Fruit fly (Drosophila melanogaster): ENCODE measurements around the gene mri.

Gene mri

dm6 chr3L:211200-211599 lies 11.2 kb downstream of the mri start, which contains the start of gene Prp4k (continued):
- TF ChIP-seq Atf6 (GFP tag; IDR thresholded peaks at IDR 0.05): no peak
- TF ChIP-seq CG17385 (GFP tag; optimal IDR thresholded peaks at IDR 0.05): peak; percentile 92
- TF ChIP-seq dmrt11E (tag; optimal IDR thresholded peaks at IDR 0.05): no peak
- TF ChIP-seq MESR4 (GFP tag; optimal IDR thresholded peaks at IDR 0.05): peak; percentile 97
- TF ChIP-seq CG10267 (tag; optimal IDR thresholded peaks at IDR 0.05): peak; percentile 4
- TF ChIP-seq tx (GFP tag; optimal IDR thresholded peaks at IDR 0.05): no peak
- TF ChIP-seq Dll (GFP tag; IDR thresholded peaks at IDR 0.05; ENCODE audit: partially characterized antibody): 0 out of 4 replicates have a peak, but pooled peaks have one; percentile 33
- peak; percentile 50 for TF ChIP-seq pzg (GFP tag; optimal IDR thresholded peaks at IDR 0.05)
- TF ChIP-seq fd96Cb (tag; optimal IDR thresholded peaks at IDR 0.05): no peak
- TF ChIP-seq CG17359 (tag; optimal IDR thresholded peaks at IDR 0.05): no peak
- TF ChIP-seq CTCF (GFP tag; optimal IDR thresholded peaks at IDR 0.05): peak; percentile 0
- TF ChIP-seq CG14710 (tag; optimal IDR thresholded peaks at IDR 0.05): peak; percentile 37
- TF ChIP-seq Stat92E (GFP tag; optimal IDR thresholded peaks at IDR 0.05): peak in 1 of 3 experiments; percentile 33
- TF ChIP-seq CG13894 (tag; optimal IDR thresholded peaks at IDR 0.05): no peak
- TF ChIP-seq CG30020 (tag; optimal IDR thresholded peaks at IDR 0.05): peak; percentile 4
- no peak for TF ChIP-seq Taf1 (GFP tag; IDR thresholded peaks at IDR 0.05)
- TF ChIP-seq grn (GFP tag; optimal IDR thresholded peaks at IDR 0.05): no peak
- peak; percentile 56 for TF ChIP-seq bigmax (GFP tag; optimal IDR thresholded peaks at IDR 0.05)
- no peak for TF ChIP-seq CG9817 (tag; optimal IDR thresholded peaks at IDR 0.05)
- peak; percentile 19 for TF ChIP-seq CG17829 (tag; optimal IDR thresholded peaks at IDR 0.05)
- no peak for TF ChIP-seq Tbp (GFP tag; optimal IDR thresholded peaks at IDR 0.05)
- TF ChIP-seq gfzf (GFP tag; optimal IDR thresholded peaks at IDR 0.05): peak; percentile 67
- no peak for TF ChIP-seq CG4282 (GFP tag; optimal IDR thresholded peaks at IDR 0.05)
- no peak for TF ChIP-seq toy (GFP tag; IDR thresholded peaks at IDR 0.05)
- peak; percentile 4 for TF ChIP-seq Dp (GFP tag; optimal IDR thresholded peaks at IDR 0.05)
- TF ChIP-seq CG6854 (GFP tag; optimal IDR thresholded peaks at IDR 0.05): no peak
- peak; percentile 39 for TF ChIP-seq CG15514 (GFP tag; optimal IDR thresholded peaks at IDR 0.05)
- no peak for TF ChIP-seq Nf-YA (GFP tag; IDR thresholded peaks at IDR 0.05)
- TF ChIP-seq Deaf1 (tag; optimal IDR thresholded peaks at IDR 0.05): peak; percentile 58
- TF ChIP-seq ham (GFP tag; IDR thresholded peaks at IDR 0.05): no peak
- no peak for TF ChIP-seq CG18011 (GFP tag; optimal IDR thresholded peaks at IDR 0.05)
- no peak for TF ChIP-seq bowl (GFP tag; IDR thresholded peaks at IDR 0.05)
- no peak for TF ChIP-seq slbo (GFP tag; IDR thresholded peaks at IDR 0.05)
- TF ChIP-seq dm (GFP tag; optimal IDR thresholded peaks at IDR 0.05): no peak
- no peak for TF ChIP-seq CG11560 (tag; IDR thresholded peaks at IDR 0.05)
- no peak for TF ChIP-seq Ets65A (GFP tag)
- no peak for TF ChIP-seq CG9609 (GFP tag; optimal IDR thresholded peaks at IDR 0.05)
- no peak for TF ChIP-seq HHEX (GFP tag; optimal IDR thresholded peaks at IDR 0.05)
- peak; percentile 11 for TF ChIP-seq BEAF-32 (GFP tag; optimal IDR thresholded peaks at IDR 0.05)

dm6 chr3L:212520-212919 lies 12.5 kb downstream of the mri start, which contains the start of the genes thoc7 and Dis3l2:
Gene thoc7 (minus strand): TSS chr3L:212687.
Gene Dis3l2 (plus strand): TSS chr3L:212709.
- no peak for TF ChIP-seq gsb-n (tag; optimal IDR thresholded peaks at IDR 0.05)
- TF ChIP-seq CG10462 (GFP tag; optimal IDR thresholded peaks at IDR 0.05): no peak
- no peak for TF ChIP-seq CG10959 (GFP tag; IDR thresholded peaks at IDR 0.05)
- no peak for TF ChIP-seq pum (GFP tag; optimal IDR thresholded peaks at IDR 0.05)
- TF ChIP-seq CG3838 (GFP tag; optimal IDR thresholded peaks at IDR 0.05): no peak
- TF ChIP-seq NC2α (GFP tag; optimal IDR thresholded peaks at IDR 0.05): no peak
- TF ChIP-seq BEAF-32 (GFP tag; optimal IDR thresholded peaks at IDR 0.05): peak; percentile 24
- no peak for TF ChIP-seq CG10267 (tag; optimal IDR thresholded peaks at IDR 0.05)
- TF ChIP-seq CG3726 (GFP tag; IDR thresholded peaks at IDR 0.05): no peak
- TF ChIP-seq CG6791 (GFP tag; IDR thresholded peaks at IDR 0.05; ENCODE audit: partially characterized antibody): no peak
- no peak for TF ChIP-seq cato (GFP tag; optimal IDR thresholded peaks at IDR 0.05; ENCODE audit: borderline replicate concordance)
- no peak for TF ChIP-seq CG10654 (GFP tag; optimal IDR thresholded peaks at IDR 0.05)
- TF ChIP-seq Mrtf (GFP tag; IDR thresholded peaks at IDR 0.05): no peak
- TF ChIP-seq Hr39 (optimal IDR thresholded peaks at IDR 0.05): no peak
- peak; percentile 19; the same call in 1 of the 2 replicates for TF ChIP-seq Bgb (GFP tag; IDR thresholded peaks at IDR 0.05; ENCODE audit: partially characterized antibody)
- no peak for TF ChIP-seq HLH3B (GFP tag; IDR thresholded peaks at IDR 0.05)
- TF ChIP-seq CG2199 (GFP tag; IDR thresholded peaks at IDR 0.05): no peak

All from whole organism, embryonic.